Worm (Caenorhabditis elegans): ENCODE data around the gene cest-35.2.

The cest-35.2 gene

ce11 chrV:5225660-5226059, 11.4 kb downstream of the cest-35.2 start:
- no peak for TF ChIP-seq ces-1 (GFP tag; optimal IDR thresholded peaks at IDR 0.05)

ce11 chrV:5223044-5223443, 14.0 kb downstream of the cest-35.2 start, which contains the start of gene Y49G5B.1:
TSS of gene Y49G5B.1 (plus strand) at chrV:5223367.
- TF ChIP-seq sem-2 (GFP tag; optimal IDR thresholded peaks at IDR 0.05) (no peak), nhr-2 (tag; optimal IDR thresholded peaks at IDR 0.05) (no peak), ceh-39 (tag; optimal IDR thresholded peaks at IDR 0.05) (no peak)

DNA sequence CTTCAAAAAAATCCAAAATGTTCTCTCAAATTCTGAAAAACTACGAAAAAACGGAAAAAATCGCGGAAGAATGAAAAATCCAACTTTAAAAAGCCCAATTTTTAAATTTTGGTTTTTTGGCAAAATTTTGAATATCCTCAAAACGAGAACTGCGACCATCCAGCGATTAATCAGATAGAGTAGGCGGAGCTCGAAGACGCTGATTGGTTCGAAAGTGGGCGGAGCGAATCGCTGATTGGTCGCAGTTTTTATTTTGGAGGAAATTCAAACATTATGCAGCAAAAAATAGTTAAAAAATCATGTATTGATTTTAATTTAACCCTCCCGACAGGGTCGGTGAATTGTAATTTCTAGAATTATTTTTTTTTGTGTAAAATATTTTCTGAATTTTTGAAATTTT, 23.3 kb downstream of the cest-35.2 start:
- TF ChIP-seq mls-2 (tag; optimal IDR thresholded peaks at IDR 0.05) (no peak), bed-3 (GFP tag; optimal IDR thresholded peaks at IDR 0.05) (no peak), elt-3 (tag; optimal IDR thresholded peaks at IDR 0.05) (no peak), nhr-76 (tag; optimal IDR thresholded peaks at IDR 0.05) (no peak), mab-5 (tag; optimal IDR thresholded peaks at IDR 0.05) (no peak), zip-8 (tag; optimal IDR thresholded peaks at IDR 0.05) (no peak), mep-1 (tag; optimal IDR thresholded peaks at IDR 0.05) (no peak), sem-2 (GFP tag; optimal IDR thresholded peaks at IDR 0.05) (no peak), elt-1 (tag; optimal IDR thresholded peaks at IDR 0.05; ENCODE audit: borderline replicate concordance, insufficient read depth) (no peak), unc-39 (tag; optimal IDR thresholded peaks at IDR 0.05) (no peak), lsy-2 (tag; optimal IDR thresholded peaks at IDR 0.05) (no peak)

DNA sequence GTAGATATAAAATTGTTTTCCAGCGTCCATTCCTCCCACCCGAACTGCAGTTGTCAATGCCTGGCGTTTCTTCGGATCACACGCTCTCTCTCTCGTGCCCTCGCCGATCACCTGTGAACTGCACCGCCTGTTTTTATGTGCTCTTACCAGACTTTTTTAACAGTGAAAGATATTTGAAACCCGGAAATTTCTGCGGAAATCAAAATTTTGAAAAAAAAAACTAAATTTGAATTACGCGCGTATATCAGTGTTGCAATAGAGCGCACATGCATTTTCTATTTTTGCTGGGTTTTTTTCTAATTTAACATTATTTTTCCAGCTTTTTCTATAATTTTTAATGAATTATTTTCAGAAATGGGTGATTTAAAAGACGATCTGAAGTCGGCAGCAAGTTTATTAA, 32.9 kb downstream of the cest-35.2 start, which contains the start of gene ttc-37:
ttc-37 (plus strand) TSS at position 349 of the 400 bp plus-strand sequence.
- TF ChIP-seq nhr-237 (tag; optimal IDR thresholded peaks at IDR 0.05), result peak; percentile 3
- no peak for TF ChIP-seq drap-1 (GFP tag; optimal IDR thresholded peaks at IDR 0.05)

ce11 chrV:5203643-5204042, 33.4 kb downstream of the cest-35.2 start:
- TF ChIP-seq nhr-28 (tag; optimal IDR thresholded peaks at IDR 0.05) (no peak), unc-120 (tag; optimal IDR thresholded peaks at IDR 0.05; ENCODE audit: poor library complexity, severe bottlenecking) (no peak), snpc-4 (tag; optimal IDR thresholded peaks at IDR 0.05) (no peak), flh-1 (GFP tag; optimal IDR thresholded peaks at IDR 0.05) (no peak), lin-13 (tag; optimal IDR thresholded peaks at IDR 0.05) (no peak), drap-1 (GFP tag; optimal IDR thresholded peaks at IDR 0.05) (no peak), ztf-11 (tag; optimal IDR thresholded peaks at IDR 0.05) (no peak), sptf-1 (tag; optimal IDR thresholded peaks at IDR 0.05) (no peak), unc-62 (GFP tag; optimal IDR thresholded peaks at IDR 0.05) (no peak), nhr-2 (tag; optimal IDR thresholded peaks at IDR 0.05) (no peak), ces-1 (GFP tag; optimal IDR thresholded peaks at IDR 0.05) (no peak), M03D4.4 (tag; optimal IDR thresholded peaks at IDR 0.05) (no peak)

DNA sequence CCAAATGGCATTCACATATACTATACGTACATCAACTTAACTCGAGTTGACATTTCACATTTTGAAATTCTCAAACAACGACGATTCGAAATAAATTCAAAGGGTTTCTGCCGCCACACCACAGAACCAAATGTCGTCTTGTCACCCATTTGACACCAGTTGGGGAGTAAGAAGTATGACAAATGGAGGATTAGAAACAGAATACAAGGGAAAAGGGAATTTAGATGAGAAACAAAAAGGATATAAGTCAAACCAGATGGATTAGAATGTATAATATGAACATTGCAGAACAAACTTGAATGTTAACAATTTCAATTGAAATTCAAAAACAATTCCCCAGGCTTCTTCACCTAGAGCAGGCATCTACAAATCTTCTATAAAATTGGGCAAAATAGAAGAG, 35.3 kb downstream of the cest-35.2 start:
- TF ChIP-seq tbx-8 (GFP tag; optimal IDR thresholded peaks at IDR 0.05), result no peak
- TF ChIP-seq unc-62 (GFP tag; optimal IDR thresholded peaks at IDR 0.05), result peak; percentile 11

- TF ChIP-seq ces-1 (GFP tag; optimal IDR thresholded peaks at IDR 0.05) (peak; percentile 99), elt-1 (tag; optimal IDR thresholded peaks at IDR 0.05; ENCODE audit: borderline replicate concordance, insufficient read depth) (no peak)
Measured at ce11 chrV:5200188-5200587, 36.8 kb downstream of the cest-35.2 start.

DNA sequence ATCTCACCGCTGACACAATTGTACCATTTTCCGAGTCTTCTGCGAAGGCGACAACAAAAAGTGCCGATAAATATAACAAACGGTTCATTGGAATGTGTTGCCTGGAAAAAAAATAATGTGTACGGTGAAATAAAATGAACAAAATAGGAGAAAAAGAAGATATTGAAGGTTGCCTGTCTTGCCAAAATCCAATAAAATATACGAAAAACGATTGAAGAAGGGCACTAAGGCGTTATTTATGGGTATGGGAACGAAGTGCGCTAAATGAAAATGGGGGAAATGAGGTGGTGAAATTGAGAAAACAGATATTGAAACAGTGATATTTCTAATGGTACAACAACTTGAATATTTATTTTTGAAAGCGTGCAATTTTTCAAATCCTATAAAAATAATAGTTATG, 38.8 kb downstream of the cest-35.2 start, which contains the start of gene Y47A7.2:
Y47A7.2 (minus strand) TSS at position 101 of the 400 bp plus-strand sequence.
- TF ChIP-seq cnd-1 (tag; optimal IDR thresholded peaks at IDR 0.05), result no peak
- no peak for TF ChIP-seq drap-1 (GFP tag; optimal IDR thresholded peaks at IDR 0.05)
- no peak for TF ChIP-seq nhr-237 (tag; optimal IDR thresholded peaks at IDR 0.05)
- TF ChIP-seq blmp-1 (tag; optimal IDR thresholded peaks at IDR 0.05), result no peak
- TF ChIP-seq zip-8 (tag; optimal IDR thresholded peaks at IDR 0.05), result no peak
- no peak for TF ChIP-seq sem-2 (GFP tag; optimal IDR thresholded peaks at IDR 0.05)
- TF ChIP-seq mls-2 (tag; optimal IDR thresholded peaks at IDR 0.05), result no peak
- TF ChIP-seq mab-5 (tag; optimal IDR thresholded peaks at IDR 0.05), result no peak

All from whole organism, mixed stage, embryonic.